Worm (Caenorhabditis elegans) whole organism, late embryonic: ENCODE measurements around the gene K03B8.4.
"Not testable (repeated sequence)": the region's sequence is repeated elsewhere in the genome, so short reads cannot be mapped to it uniquely, and the experiment has no call there.

Experiments
- C08G9.2 ChIP-seq: sonication (generic microtip); optimal IDR thresholded peaks from 2 replicates; lab custom pipeline; 2016; ENCODE audit warnings: mild to moderate bottlenecking, missing genetic modification characterization, moderate library complexity, missing compliant biosample characterization
- C38D4.7 ChIP-seq: fragments of 200-800 bp; sonication (Bioruptor generic); optimal IDR thresholded peaks from 2 replicates; lab custom pipeline; 2018; ENCODE audit warnings: mild to moderate bottlenecking, missing genetic modification characterization, moderate library complexity, missing compliant biosample characterization
- F13H6.1 ChIP-seq: sonication (generic microtip); optimal IDR thresholded peaks from 2 replicates; lab custom pipeline; 2016; ENCODE audit warnings: missing genetic modification characterization, missing compliant biosample characterization
- K02D7.2 ChIP-seq: sonication (generic microtip); optimal IDR thresholded peaks from 2 replicates; lab custom pipeline; 2017; ENCODE audit warnings: mild to moderate bottlenecking, missing genetic modification characterization, missing compliant biosample characterization
- ahr-1 ChIP-seq: sonication (generic microtip); optimal IDR thresholded peaks from 2 replicates; lab custom pipeline; 2016; ENCODE audit warnings: missing genetic modification characterization, missing compliant biosample characterization
- ama-1 ChIP-seq: fragments of 150-350 bp; optimal IDR thresholded peaks from 2 replicates; lab custom pipeline; 2014
- ceh-14 ChIP-seq: sonication (generic microtip); optimal IDR thresholded peaks from 2 replicates; lab custom pipeline; 2016; ENCODE audit warnings: missing genotype, missing genetic modification characterization, missing compliant biosample characterization
- ceh-18 ChIP-seq: sonication (generic microtip); optimal IDR thresholded peaks from 2 replicates; lab custom pipeline; 2016; ENCODE audit warnings: missing genetic modification characterization, missing compliant biosample characterization
- ceh-19 ChIP-seq: fragments of 200-800 bp; sonication (Bioruptor generic); optimal IDR thresholded peaks from 2 replicates; lab custom pipeline; 2018; ENCODE audit warnings: mild to moderate bottlenecking, missing genetic modification characterization, missing compliant biosample characterization
- ceh-24 ChIP-seq: sonication (generic microtip); optimal IDR thresholded peaks from 2 replicates; lab custom pipeline; 2016; ENCODE audit warnings: mild to moderate bottlenecking, missing genetic modification characterization, missing compliant biosample characterization
- ceh-30 ChIP-seq: fragments of 150-350 bp; optimal IDR thresholded peaks from 2 replicates; lab custom pipeline; 2014; ENCODE audit warnings: missing biosample characterization, missing genetic modification characterization
- ceh-34 ChIP-seq: sonication (generic microtip); optimal IDR thresholded peaks from 2 replicates; lab custom pipeline; 2016; ENCODE audit warnings: mild to moderate bottlenecking, missing genetic modification characterization, missing compliant biosample characterization
- ceh-9 ChIP-seq: sonication (generic microtip); optimal IDR thresholded peaks from 2 replicates; lab custom pipeline; 2016; ENCODE audit warnings: mild to moderate bottlenecking, missing genetic modification characterization, inconsistent platforms, missing compliant biosample characterization
- dmd-4 ChIP-seq: sonication (generic microtip); optimal IDR thresholded peaks from 2 replicates; lab custom pipeline; 2016; ENCODE audit warnings: borderline replicate concordance, missing genetic modification characterization, missing compliant biosample characterization
- dve-1 ChIP-seq: sonication (generic microtip); optimal IDR thresholded peaks from 2 replicates; lab custom pipeline; 2017; ENCODE audit warnings: antibody characterized with exemption, mild to moderate bottlenecking, missing genetic modification characterization, missing compliant biosample characterization
- elt-4 ChIP-seq: sonication (generic microtip); optimal IDR thresholded peaks from 2 replicates; lab custom pipeline; 2016; ENCODE audit warnings: missing genetic modification characterization, missing compliant biosample characterization
- ets-4 ChIP-seq: sonication (generic microtip); optimal IDR thresholded peaks from 2 replicates; lab custom pipeline; 2016; ENCODE audit warnings: missing genetic modification characterization, missing compliant biosample characterization
- hlh-8 ChIP-seq: sonication (generic microtip); optimal IDR thresholded peaks from 2 replicates; lab custom pipeline; 2016; ENCODE audit warnings: missing genotype, missing genetic modification characterization, missing compliant biosample characterization
- lim-6 ChIP-seq: sonication (generic microtip); optimal IDR thresholded peaks from 2 replicates; lab custom pipeline; 2016; ENCODE audit warnings: missing genetic modification characterization, missing compliant biosample characterization
- lin-11 ChIP-seq: fragments of 200-800 bp; sonication (Bioruptor generic); optimal IDR thresholded peaks from 2 replicates; lab custom pipeline; 2018; ENCODE audit warnings: mild to moderate bottlenecking, missing genetic modification characterization, missing compliant biosample characterization
- mec-3 ChIP-seq: sonication (generic microtip); optimal IDR thresholded peaks from 2 replicates; lab custom pipeline; 2016; ENCODE audit warnings: borderline replicate concordance, missing genetic modification characterization, missing compliant biosample characterization
- npax-4 ChIP-seq: sonication (generic microtip); optimal IDR thresholded peaks from 2 replicates; lab custom pipeline; 2016; ENCODE audit warnings: missing genetic modification characterization, missing compliant biosample characterization
- odd-2 ChIP-seq: sonication (generic microtip); optimal IDR thresholded peaks from 2 replicates; lab custom pipeline; 2017; ENCODE audit warnings: antibody characterized with exemption, mild to moderate bottlenecking, missing genetic modification characterization, missing compliant biosample characterization
- pax-1 ChIP-seq: fragments of 150-350 bp; optimal IDR thresholded peaks from 2 replicates; lab custom pipeline; 2014; ENCODE audit warnings: missing biosample characterization, missing genetic modification characterization
- pha-4 ChIP-seq: fragments of 150-350 bp; optimal IDR thresholded peaks from 2 replicates; lab custom pipeline; 2018; ENCODE audit warnings: missing biosample characterization, missing genetic modification reagents, missing genetic modification characterization
- pros-1 ChIP-seq: fragments of 150-350 bp; optimal IDR thresholded peaks from 2 replicates; lab custom pipeline; 2014; ENCODE audit warnings: missing biosample characterization, missing genetic modification reagents, missing genetic modification characterization
- ref-2 ChIP-seq: sonication (generic microtip); optimal IDR thresholded peaks from 2 replicates; lab custom pipeline; 2016; ENCODE audit warnings: missing genetic modification characterization, missing compliant biosample characterization
- rnt-1 ChIP-seq: sonication (generic microtip); optimal IDR thresholded peaks from 2 replicates; lab custom pipeline; 2016; ENCODE audit warnings: missing genetic modification characterization, missing compliant biosample characterization
- sdc-2 ChIP-seq: sonication (generic microtip); optimal IDR thresholded peaks from 2 replicates; lab custom pipeline; 2016; ENCODE audit warnings: missing genotype, missing genetic modification characterization, missing compliant biosample characterization
- sox-4 ChIP-seq: sonication (generic microtip); optimal IDR thresholded peaks from 2 replicates; lab custom pipeline; 2017; ENCODE audit warnings: mild to moderate bottlenecking, missing genetic modification characterization, inconsistent platforms, missing compliant biosample characterization
- syd-9 ChIP-seq: sonication (generic microtip); optimal IDR thresholded peaks from 2 replicates; lab custom pipeline; 2016; ENCODE audit warnings: mild to moderate bottlenecking, missing genetic modification characterization, moderate library complexity, missing compliant biosample characterization
- tbx-2 ChIP-seq: sonication (generic microtip); optimal IDR thresholded peaks from 2 replicates; lab custom pipeline; 2016; ENCODE audit warnings: missing genetic modification characterization, missing compliant biosample characterization
- unc-42 ChIP-seq: sonication (generic microtip); optimal IDR thresholded peaks from 2 replicates; lab custom pipeline; 2016; ENCODE audit warnings: missing genotype, missing genetic modification characterization, missing compliant biosample characterization
- ztf-16 ChIP-seq: sonication (generic microtip); optimal IDR thresholded peaks from 2 replicates; lab custom pipeline; 2017; ENCODE audit warnings: missing genetic modification characterization, missing compliant biosample characterization

The K03B8.4 gene

ce11 chrV:11395024-11395423 lies at the start of gene K03B8.4:
Gene K03B8.4, minus strand, starts transcription at chrV:11395124.
- not testable (repeated sequence) for TF ChIP-seq C08G9.2, F13H6.1, tbx-2 (tag; lab: Kevin White, UChicago)

ce11 chrV:11443503-11443902 lies 48.6 kb upstream of the K03B8.4 start, which contains the start of gene F57B7.2:
Gene F57B7.2, minus strand, starts transcription at chrV:11443603.
- no peak for TF ChIP-seq mec-3 (tag; lab: Kevin White, UChicago)
- no peak for TF ChIP-seq ceh-18 (tag; lab: Kevin White, UChicago)
- no peak for TF ChIP-seq npax-4
- no peak for TF ChIP-seq ama-1 (lab: Kevin White, UChicago)
- no peak for TF ChIP-seq syd-9
- TF ChIP-seq pax-1 (tag; lab: Kevin White, UChicago): no peak
- TF ChIP-seq ets-4: no peak
- no peak for TF ChIP-seq elt-4 (tag; lab: Kevin White, UChicago)
- TF ChIP-seq rnt-1: no peak
- no peak for TF ChIP-seq ceh-19 (GFP tag; lab: Kevin White, UChicago)
- no peak for TF ChIP-seq dve-1 (tag; lab: Kevin White, UChicago)
- no peak for TF ChIP-seq hlh-8
- TF ChIP-seq, all 69 proteins: peak for 0

ce11 chrV:11439202-11439601 lies 44.3 kb upstream of the K03B8.4 start:
- TF ChIP-seq ama-1 (lab: Kevin White, UChicago) (no peak), F13H6.1 (tag; lab: Kevin White, UChicago) (no peak), K02D7.2 (no peak), hlh-8 (no peak), ceh-14 (tag; lab: Kevin White, UChicago) (no peak), ceh-30 (tag; lab: Kevin White, UChicago) (no peak), lin-11 (tag; lab: Kevin White, UChicago) (no peak), ahr-1 (no peak), dmd-4 (tag; lab: Kevin White, UChicago) (no peak), dve-1 (tag; lab: Kevin White, UChicago) (no peak), C08G9.2 (tag; lab: Kevin White, UChicago) (no peak), ceh-34 (tag; lab: Kevin White, UChicago) (no peak), unc-42 (tag; lab: Kevin White, UChicago) (no peak), ceh-24 (tag; lab: Kevin White, UChicago) (no peak), C38D4.7 (no peak), ztf-16 (tag; lab: Kevin White, UChicago) (no peak), sox-4 (no peak), ceh-9 (no peak)

ce11 chrV:11438464-11438863 lies 43.5 kb upstream of the K03B8.4 start, which contains the start of gene dmsr-1:
Gene dmsr-1, plus strand, starts transcription at chrV:11438764.
- TF ChIP-seq lim-6 (tag; lab: Kevin White, UChicago): no peak
- no peak for TF ChIP-seq npax-4
- no peak for TF ChIP-seq C38D4.7
- TF ChIP-seq pha-4 (tag; lab: Kevin White, UChicago): no peak
- TF ChIP-seq dmd-4 (tag; lab: Kevin White, UChicago): no peak
- no peak for TF ChIP-seq tbx-2 (tag; lab: Kevin White, UChicago)
- TF ChIP-seq odd-2 (tag; lab: Kevin White, UChicago): no peak
- TF ChIP-seq pros-1: no peak
- no peak for TF ChIP-seq ref-2
- no peak for TF ChIP-seq sdc-2 (tag; lab: Kevin White, UChicago)

- TF ChIP-seq ceh-24 (tag; lab: Kevin White, UChicago) (no peak), unc-42 (tag; lab: Kevin White, UChicago) (peak; percentile 39)
Measured at ce11 chrV:11436407-11436806, 41.5 kb upstream of the K03B8.4 start.
